Worm (Caenorhabditis elegans) whole organism, L1 larva: Measurements from ENCODE around the gene hal-3.
A peak's percentile ranks its signal among the peaks of the same experiment; 100 is the strongest.

Experiments
- dpl-1 ChIP-seq, 3 experiments: fragments of 150-350 bp in 2 of 3; sonication (generic microtip) in 1 of 3; optimal IDR thresholded peaks; 2 replicates each; lab custom pipeline; 2014 to 2017; ENCODE audit warnings: missing biosample characterization in 3 of 3, missing genetic modification characterization in 3 of 3, missing genetic modification reagents in 3 of 3
- isw-1 ChIP-seq: fragments of 200-800 bp; sonication (Bioruptor generic); IDR thresholded peaks from 2 replicates; pipeline ENCODE4 v1.3.6; 2022; ENCODE audit warnings: missing genetic modification characterization, missing compliant biosample characterization
- jun-1 ChIP-seq: fragments of 150-350 bp; optimal IDR thresholded peaks from 2 replicates; lab custom pipeline; 2014; ENCODE audit warnings: missing biosample characterization, missing genetic modification reagents, missing genetic modification characterization
- lin-39 ChIP-seq: fragments of 150-350 bp; optimal IDR thresholded peaks from 2 replicates; lab custom pipeline; 2014; ENCODE audit warnings: missing biosample characterization, missing genetic modification reagents, missing genetic modification characterization
- mef-2 ChIP-seq: fragments of 150-350 bp; optimal IDR thresholded peaks from 2 replicates; lab custom pipeline; 2014; ENCODE audit warnings: missing biosample characterization, missing genetic modification characterization
- nhr-11 ChIP-seq: fragments of 150-350 bp; optimal IDR thresholded peaks from 2 replicates; lab custom pipeline; 2014; ENCODE audit warnings: missing biosample characterization, missing genetic modification characterization
- nhr-237 ChIP-seq: fragments of 150-350 bp; optimal IDR thresholded peaks from 2 replicates; lab custom pipeline; 2014; ENCODE audit warnings: missing biosample characterization, missing genetic modification characterization
- pqm-1 ChIP-seq: sonication (generic microtip); optimal IDR thresholded peaks from 3 replicates; lab custom pipeline; 2017; ENCODE audit warnings: missing biosample characterization, missing genetic modification characterization
- unc-130 ChIP-seq: fragments of 150-350 bp; optimal IDR thresholded peaks from 2 replicates; lab custom pipeline; 2017; ENCODE audit warnings: missing biosample characterization, missing genetic modification characterization, inconsistent platforms
- vab-15 ChIP-seq: sonication (generic microtip); optimal IDR thresholded peaks from 2 replicates; lab custom pipeline; 2017; ENCODE audit warnings: missing genotype, mild to moderate bottlenecking, missing genetic modification characterization, missing compliant biosample characterization
- xbp-1 ChIP-seq: sonication (generic microtip); optimal IDR thresholded peaks from 2 replicates; lab custom pipeline; 2016; ENCODE audit warnings: missing genetic modification characterization, missing compliant biosample characterization

ce11 chrII:9646122-9646555 lies 29.2 kb upstream of the hal-3 start:
- TF ChIP-seq nhr-237, result peak; percentile 49
- peak; percentile 65 for TF ChIP-seq vab-15 (tag; lab: Kevin White, UChicago)
- peak; percentile 40 to 53 (median 50) for TF ChIP-seq dpl-1 (GFP tag; optimal IDR thresholded peaks at IDR 0.05; lab: Kevin White, UChicago)
- no peak for TF ChIP-seq mef-2 (tag; lab: Kevin White, UChicago)
- TF ChIP-seq nhr-11 (tag; lab: Kevin White, UChicago), result peak; percentile 56
- TF ChIP-seq jun-1 (tag; lab: Kevin White, UChicago), result peak; percentile 64
- no peak for TF ChIP-seq lin-39 (tag; lab: Kevin White, UChicago)
- no peak for TF ChIP-seq unc-130 (tag; lab: Kevin White, UChicago)
- peak; percentile 55 for TF ChIP-seq xbp-1 (tag; lab: Kevin White, UChicago)
- no peak for TF ChIP-seq pqm-1 (tag; lab: Kevin White, UChicago)
- TF ChIP-seq isw-1 (GFP tag; lab: Robert Waterston, UW), result peak; percentile 6; the same call in 1 of the 2 replicates
